Worm (Caenorhabditis elegans) whole organism, L4 larva: ENCODE results near the gene amdh-1.

Experiments used
- ZK546.5 ChIP-seq, 2 experiments: sonication (generic microtip); optimal IDR thresholded peaks; 2 replicates each; lab custom pipeline; 2017; ENCODE audit warnings: missing biosample characterization in 2 of 2, missing genetic modification characterization in 2 of 2
- ama-1 ChIP-seq: fragments of 150-350 bp; optimal IDR thresholded peaks from 2 replicates; lab custom pipeline; 2014; ENCODE audit warnings: inconsistent platforms, mixed read lengths
- ceh-28 ChIP-seq: fragments of 150-350 bp; optimal IDR thresholded peaks from 2 replicates; lab custom pipeline; 2014; ENCODE audit warnings: missing biosample characterization, missing genetic modification reagents, missing genetic modification characterization
- ces-1 ChIP-seq: fragments of 150-350 bp; sonication (generic microtip); optimal IDR thresholded peaks from 4 replicates; lab custom pipeline; 2014; ENCODE audit warnings: missing biosample characterization, missing genetic modification reagents, missing genetic modification characterization
- dpl-1 ChIP-seq: fragments of 150-350 bp; optimal IDR thresholded peaks from 2 replicates; lab custom pipeline; 2014; ENCODE audit warnings: missing biosample characterization, missing genetic modification reagents, missing genetic modification characterization
- fos-1 ChIP-seq: fragments of 150-350 bp; optimal IDR thresholded peaks from 2 replicates; lab custom pipeline; 2014; ENCODE audit warnings: missing biosample characterization, missing genetic modification characterization
- lin-15B ChIP-seq: fragments of 150-350 bp; sonication (generic microtip); optimal IDR thresholded peaks from 3 replicates; lab custom pipeline; 2014; ENCODE audit warnings: missing biosample characterization, missing genetic modification characterization
- lin-39 ChIP-seq: fragments of 150-350 bp; optimal IDR thresholded peaks from 2 replicates; lab custom pipeline; 2014; ENCODE audit warnings: missing biosample characterization, missing genetic modification reagents, missing genetic modification characterization
- madf-5 ChIP-seq, 2 experiments: fragments of 200-800 bp; sonication (Bioruptor generic); IDR thresholded peaks; 2 replicates each; pipeline ENCODE4 v1.3.6; 2022; ENCODE audit warnings: missing compliant biosample characterization in 2 of 2, missing genetic modification characterization in 2 of 2
- nhr-11 ChIP-seq: fragments of 150-350 bp; optimal IDR thresholded peaks from 2 replicates; lab custom pipeline; 2014; ENCODE audit warnings: missing biosample characterization, missing genetic modification characterization
- nhr-237 ChIP-seq: sonication (generic microtip); optimal IDR thresholded peaks from 2 replicates; lab custom pipeline; 2017; ENCODE audit warnings: missing biosample characterization, missing genetic modification characterization
- skn-1 ChIP-seq: fragments of 150-350 bp; optimal IDR thresholded peaks from 2 replicates; lab custom pipeline; 2014; ENCODE audit warnings: missing biosample characterization, missing genetic modification characterization
- snpc-4 ChIP-seq: fragments of 150-350 bp; optimal IDR thresholded peaks from 2 replicates; lab custom pipeline; 2014; ENCODE audit warnings: missing biosample characterization, missing genetic modification characterization
- unc-130 ChIP-seq: sonication (generic microtip); optimal IDR thresholded peaks from 2 replicates; lab custom pipeline; 2016; ENCODE audit warnings: missing genetic modification reagents, missing genetic modification characterization, missing compliant biosample characterization

- no peak for TF ChIP-seq ama-1 (lab: Kevin White, UChicago)
- TF ChIP-seq ces-1 (GFP tag; lab: Kevin White, UChicago), result no peak
- no peak for TF ChIP-seq snpc-4
- TF ChIP-seq nhr-237 (tag; lab: Kevin White, UChicago), result no peak
- TF ChIP-seq ZK546.5 (tag; optimal IDR thresholded peaks at IDR 0.05; lab: Kevin White, UChicago), result no peak
- no peak for TF ChIP-seq nhr-11 (tag; lab: Kevin White, UChicago)
- no peak for TF ChIP-seq madf-5 (GFP tag; IDR thresholded peaks at IDR 0.05; lab: Robert Waterston, UW)
- TF ChIP-seq lin-15B, result no peak
- TF ChIP-seq fos-1, result no peak
- TF ChIP-seq dpl-1 (GFP tag; lab: Kevin White, UChicago), result no peak
- no peak for TF ChIP-seq lin-39 (tag; lab: Kevin White, UChicago)
- TF ChIP-seq unc-130 (GFP tag; lab: Kevin White, UChicago), result no peak
- no peak for TF ChIP-seq ceh-28 (tag; lab: Kevin White, UChicago)
- TF ChIP-seq skn-1 (tag; lab: Kevin White, UChicago), result no peak
These were observed 39.0 kb downstream of the amdh-1 start for ce11 chrIII:6290469-6291182.
